Worm (Caenorhabditis elegans): ENCODE measurements around the gene ZK470.4.

Gene ZK470.4

ce11 chrX:4137452-4138164, 2.0 kb downstream of the ZK470.4 start (continued):
- TF ChIP-seq daf-16 (GFP tag; optimal IDR thresholded peaks at IDR 0.05) (peak in 1 of 2 experiments; percentile 9), daf-16 (tag; optimal IDR thresholded peaks at IDR 0.05) (peak; percentile 51), ctbp-1 (GFP tag; IDR thresholded peaks at IDR 0.05) (peak; percentile 59), nhr-28 (tag; optimal IDR thresholded peaks at IDR 0.05) (peak; percentile 57), mxl-2 (GFP tag; conservative IDR thresholded peaks at IDR 0.05) (no peak)

ce11 chrX:4136547-4137311, 2.8 kb downstream of the ZK470.4 start:
- no peak for TF ChIP-seq vab-7 (GFP tag; IDR thresholded peaks at IDR 0.05)
- TF ChIP-seq T26A8.4 (GFP tag; IDR thresholded peaks at IDR 0.05) = 0 out of 2 replicates have a peak, but pooled peaks have one; percentile 8
- peak; percentile 63 for TF ChIP-seq hlh-30 (tag; optimal IDR thresholded peaks at IDR 0.05; ENCODE audit: insufficient read depth)
- TF ChIP-seq daf-16 (GFP tag; optimal IDR thresholded peaks at IDR 0.05) = no peak
- peak; percentile 53 for TF ChIP-seq daf-16 (tag; optimal IDR thresholded peaks at IDR 0.05)
- peak; percentile 93 for TF ChIP-seq aha-1 (tag)
- TF ChIP-seq saeg-2 (GFP tag; IDR thresholded peaks at IDR 0.05) = no peak
- TF ChIP-seq nhr-111 (GFP tag; optimal IDR thresholded peaks at IDR 0.05) = no peak
- no peak for TF ChIP-seq pha-4 (GFP tag; IDR thresholded peaks at IDR 0.05)
- TF ChIP-seq pha-4 (tag; optimal IDR thresholded peaks at IDR 0.05) = no peak
- no peak for TF ChIP-seq ceh-32 (tag; optimal IDR thresholded peaks at IDR 0.05; ENCODE audit: poor library complexity)
- no peak for TF ChIP-seq daf-19 (GFP tag; conservative IDR thresholded peaks at IDR 0.05)
- no peak for TF ChIP-seq nhr-102 (tag; optimal IDR thresholded peaks at IDR 0.05)
- TF ChIP-seq ama-1 (optimal IDR thresholded peaks at IDR 0.05) = no peak
- TF ChIP-seq mxl-3 (GFP tag; optimal IDR thresholded peaks at IDR 0.05) = peak; percentile 46
- TF ChIP-seq mdl-1 (tag; optimal IDR thresholded peaks at IDR 0.05) = peak in 1 of 2 experiments; percentile 43
- TF ChIP-seq ztf-11 (tag; optimal IDR thresholded peaks at IDR 0.05) = no peak
- no peak for TF ChIP-seq lin-13 (GFP tag; optimal IDR thresholded peaks at IDR 0.05)
- peak; percentile 12 for TF ChIP-seq hlh-11 (tag; optimal IDR thresholded peaks at IDR 0.05)
- no peak for TF ChIP-seq nhr-76 (tag; optimal IDR thresholded peaks at IDR 0.05)
- no peak for TF ChIP-seq F10B5.3 (tag; optimal IDR thresholded peaks at IDR 0.05)
- TF ChIP-seq nhr-42 (GFP tag; IDR thresholded peaks at IDR 0.05) = 0 out of 2 replicates have a peak, but pooled peaks have one; percentile 17

- no peak for TF ChIP-seq madf-9 (GFP tag; conservative IDR thresholded peaks at IDR 0.05)
- peak in 1 of 2 experiments; percentile 72 for TF ChIP-seq unc-62 (GFP tag; optimal IDR thresholded peaks at IDR 0.05 in 1 of 2)
- no peak for TF ChIP-seq unc-62 (tag; optimal IDR thresholded peaks at IDR 0.05)
Observed at ce11 chrX:4134855-4135254, 4.7 kb downstream of the ZK470.4 start, which contains the start of gene ZK470.2. TSS of gene ZK470.2 (plus strand) at chrX:4135155.

- no peak for TF ChIP-seq F10B5.3 (tag; optimal IDR thresholded peaks at IDR 0.05)
- no peak for TF ChIP-seq F44E2.7 (GFP tag; IDR thresholded peaks at IDR 0.05)
- TF ChIP-seq pqm-1 (tag; optimal IDR thresholded peaks at IDR 0.05) = peak; percentile 70
- no peak for TF ChIP-seq fos-1 (tag; optimal IDR thresholded peaks at IDR 0.05)
- no peak for TF ChIP-seq D1046.2 (GFP tag; IDR thresholded peaks at IDR 0.05)
- no peak for TF ChIP-seq ztf-11 (tag; optimal IDR thresholded peaks at IDR 0.05)
- TF ChIP-seq nhr-28 (tag; optimal IDR thresholded peaks at IDR 0.05) = peak; percentile 37
- TF ChIP-seq ZK546.5 (tag; optimal IDR thresholded peaks at IDR 0.05) = no peak
- no peak for TF ChIP-seq unc-62 (GFP tag; optimal IDR thresholded peaks at IDR 0.05 in 1 of 2)
- TF ChIP-seq unc-62 (tag; optimal IDR thresholded peaks at IDR 0.05) = no peak
- TF ChIP-seq snpc-4 (tag; optimal IDR thresholded peaks at IDR 0.05) = no peak
- no peak for TF ChIP-seq daf-16 (GFP tag; optimal IDR thresholded peaks at IDR 0.05)
- TF ChIP-seq daf-16 (tag; optimal IDR thresholded peaks at IDR 0.05) = peak; percentile 27
- peak; percentile 21 for TF ChIP-seq dve-1 (tag; optimal IDR thresholded peaks at IDR 0.05; ENCODE audit: insufficient read depth)
- TF ChIP-seq gei-8 (GFP tag; optimal IDR thresholded peaks at IDR 0.05) = no peak
Observed at ce11 chrX:4133378-4133777, 6.2 kb downstream of the ZK470.4 start.
